Worm (Caenorhabditis elegans): ENCODE data around the gene T04C9.1.

Gene T04C9.1

ce11 chrIII:5945865-5946264 lies 47.1 kb upstream of the T04C9.1 start, which contains the start of gene F25B5.5:
F25B5.5 (minus strand) TSS chrIII:5946124.
- TF ChIP-seq lin-39 (tag; optimal IDR thresholded peaks at IDR 0.05) (no peak), nhr-11 (tag; optimal IDR thresholded peaks at IDR 0.05) (no peak), isw-1 (GFP tag; IDR thresholded peaks at IDR 0.05) (no peak), lsy-2 (tag; optimal IDR thresholded peaks at IDR 0.05) (no peak), mep-1 (tag; optimal IDR thresholded peaks at IDR 0.05) (no peak), efl-1 (optimal IDR thresholded peaks at IDR 0.05) (no peak), efl-1 (GFP tag; optimal IDR thresholded peaks at IDR 0.05 in 1 of 2) (peak in 1 of 2 experiments; percentile 23)

- no peak for TF ChIP-seq ces-1 (GFP tag; optimal IDR thresholded peaks at IDR 0.05)
- peak; percentile 57 for TF ChIP-seq nhr-71 (tag; optimal IDR thresholded peaks at IDR 0.05)
- no peak for TF ChIP-seq mab-9 (GFP tag; IDR thresholded peaks at IDR 0.05)
- TF ChIP-seq dpl-1 (GFP tag; optimal IDR thresholded peaks at IDR 0.05) = peak in 2 of 3 experiments; percentile 12 to 50
- TF ChIP-seq nhr-19 (GFP tag; conservative IDR thresholded peaks at IDR 0.05) = peak; percentile 98
- TF ChIP-seq C16A3.4 (tag; optimal IDR thresholded peaks at IDR 0.05) = peak; percentile 38
- TF ChIP-seq mep-1 (tag; optimal IDR thresholded peaks at IDR 0.05) = peak; percentile 61
- TF ChIP-seq F16B12.6 (tag; optimal IDR thresholded peaks at IDR 0.05) = peak; percentile 83
- no peak for TF ChIP-seq lir-3 (tag; optimal IDR thresholded peaks at IDR 0.05; ENCODE audit: poor library complexity)
- peak; percentile 7 for TF ChIP-seq snpc-4 (tag; optimal IDR thresholded peaks at IDR 0.05)
- TF ChIP-seq lin-35 (GFP tag; optimal IDR thresholded peaks at IDR 0.05) = peak; percentile 8 to 53
- peak; percentile 36 to 50 for TF ChIP-seq lsy-2 (tag; optimal IDR thresholded peaks at IDR 0.05)
- TF ChIP-seq unc-130 (tag; optimal IDR thresholded peaks at IDR 0.05) = peak; percentile 2
- TF ChIP-seq fkh-8 (tag; optimal IDR thresholded peaks at IDR 0.05) = peak; percentile 37
- TF ChIP-seq xbp-1 (tag; optimal IDR thresholded peaks at IDR 0.05) = peak; percentile 3
- peak; percentile 14 for TF ChIP-seq lin-13 (GFP tag; optimal IDR thresholded peaks at IDR 0.05)
- peak; percentile 25 for TF ChIP-seq nhr-20 (tag; optimal IDR thresholded peaks at IDR 0.05)
- peak in 1 of 3 experiments; percentile 8 for TF ChIP-seq ceh-82 (tag; optimal IDR thresholded peaks at IDR 0.05)
- no peak for TF ChIP-seq ztf-4 (tag; optimal IDR thresholded peaks at IDR 0.05)
- TF ChIP-seq snu-23 (GFP tag; optimal IDR thresholded peaks at IDR 0.05) = peak; percentile 58
- TF ChIP-seq blmp-1 (tag; optimal IDR thresholded peaks at IDR 0.05) = peak; percentile 19
- peak; percentile 51 for TF ChIP-seq lin-14 (GFP tag; optimal IDR thresholded peaks at IDR 0.05)
- TF ChIP-seq nhr-85 (tag) = peak; percentile 79
- TF ChIP-seq rnt-1 (tag; optimal IDR thresholded peaks at IDR 0.05) = peak; percentile 9
- TF ChIP-seq swsn-7 (tag; optimal IDR thresholded peaks at IDR 0.05) = peak; percentile 10
- peak in 1 of 2 experiments; percentile 31 for TF ChIP-seq efl-1 (optimal IDR thresholded peaks at IDR 0.05)
- TF ChIP-seq efl-1 (GFP tag; optimal IDR thresholded peaks at IDR 0.05 in 1 of 2) = peak; percentile 43 to 92
- no peak for TF ChIP-seq egl-13 (tag; optimal IDR thresholded peaks at IDR 0.05)
- peak; percentile 53 for TF ChIP-seq skn-1 (tag; optimal IDR thresholded peaks at IDR 0.05)
- TF ChIP-seq elt-3 (tag; optimal IDR thresholded peaks at IDR 0.05) = peak in 2 of 6 experiments; percentile 28 to 89
- TF ChIP-seq unc-62 (GFP tag; optimal IDR thresholded peaks at IDR 0.05) = no peak
- no peak for TF ChIP-seq pax-3 (tag; optimal IDR thresholded peaks at IDR 0.05)
Observed at ce11 chrIII:5948162-5948933, 44.7 kb upstream of the T04C9.1 start, which contains the start of the genes F25B5.6 and F25B5.3. F25B5.6 (minus strand) TSS chrIII:5948733. F25B5.3 (plus strand) TSS chrIII:5948883.

- TF ChIP-seq nhr-76 (tag; optimal IDR thresholded peaks at IDR 0.05) = no peak
- peak; percentile 61 for TF ChIP-seq tlp-1 (tag; optimal IDR thresholded peaks at IDR 0.05)
Observed at ce11 chrIII:5948986-5949385, 44.0 kb upstream of the T04C9.1 start.
